Worm (Caenorhabditis elegans): ENCODE data around the gene mom-1.

Gene mom-1

ce11 chrX:6256430-6256829 is 36.5 kb upstream of the mom-1 start:
- TF ChIP-seq lin-39 (tag; optimal IDR thresholded peaks at IDR 0.05): no peak
- TF ChIP-seq zag-1 (tag; optimal IDR thresholded peaks at IDR 0.05): no peak
- peak; percentile 57 for TF ChIP-seq nhr-129 (tag; optimal IDR thresholded peaks at IDR 0.05)
- peak; percentile 80 for TF ChIP-seq sma-9 (GFP tag; optimal IDR thresholded peaks at IDR 0.05)
- TF ChIP-seq sma-9 (tag; optimal IDR thresholded peaks at IDR 0.05): no peak
- peak; percentile 32 for TF ChIP-seq F13H6.1 (tag; optimal IDR thresholded peaks at IDR 0.05)
- TF ChIP-seq elt-1 (tag; optimal IDR thresholded peaks at IDR 0.05): no peak
- TF ChIP-seq sma-3 (GFP tag; optimal IDR thresholded peaks at IDR 0.05): peak; percentile 28
- peak; percentile 25 for TF ChIP-seq crh-2 (tag; optimal IDR thresholded peaks at IDR 0.05)

DNA sequence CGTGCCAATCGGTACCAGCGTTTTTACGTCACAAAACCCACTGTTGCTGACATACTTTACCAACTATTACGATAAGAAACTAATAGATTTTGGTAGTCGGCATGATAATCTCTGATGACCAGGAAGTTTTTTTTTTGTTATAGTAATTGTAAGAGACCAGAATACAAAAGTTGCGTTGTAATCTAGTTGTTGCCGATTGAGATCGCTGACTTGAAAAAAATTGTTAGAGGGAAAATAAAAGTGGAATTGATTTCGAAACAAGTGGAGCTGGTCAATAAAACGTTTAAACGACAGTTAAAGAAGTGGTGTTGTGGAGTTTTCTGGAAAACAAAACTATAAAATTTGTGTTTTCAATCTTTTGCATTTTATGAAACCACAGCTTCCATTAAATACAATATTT is 35.9 kb upstream of the mom-1 start:
- TF ChIP-seq sma-9 (GFP tag; optimal IDR thresholded peaks at IDR 0.05) (peak; percentile 33), sma-9 (tag; optimal IDR thresholded peaks at IDR 0.05) (no peak), lin-39 (tag; optimal IDR thresholded peaks at IDR 0.05) (no peak)

ce11 chrX:6258409-6258808 is 34.5 kb upstream of the mom-1 start:
- TF ChIP-seq nhr-129 (tag; optimal IDR thresholded peaks at IDR 0.05) (peak; percentile 10), nhr-6 (tag; optimal IDR thresholded peaks at IDR 0.05) (no peak), nhr-25 (tag; optimal IDR thresholded peaks at IDR 0.05) (peak; percentile 57)

ce11 chrX:6259081-6259480 is 33.8 kb upstream of the mom-1 start:
- TF ChIP-seq sma-9 (GFP tag; optimal IDR thresholded peaks at IDR 0.05) (peak; percentile 18), sma-9 (tag; optimal IDR thresholded peaks at IDR 0.05) (no peak), nhr-129 (tag; optimal IDR thresholded peaks at IDR 0.05) (peak; percentile 10), dmd-4 (tag; optimal IDR thresholded peaks at IDR 0.05) (no peak), sem-4 (tag; optimal IDR thresholded peaks at IDR 0.05) (no peak), lsy-2 (tag; optimal IDR thresholded peaks at IDR 0.05) (peak in 1 of 2 experiments; percentile 26)

DNA sequence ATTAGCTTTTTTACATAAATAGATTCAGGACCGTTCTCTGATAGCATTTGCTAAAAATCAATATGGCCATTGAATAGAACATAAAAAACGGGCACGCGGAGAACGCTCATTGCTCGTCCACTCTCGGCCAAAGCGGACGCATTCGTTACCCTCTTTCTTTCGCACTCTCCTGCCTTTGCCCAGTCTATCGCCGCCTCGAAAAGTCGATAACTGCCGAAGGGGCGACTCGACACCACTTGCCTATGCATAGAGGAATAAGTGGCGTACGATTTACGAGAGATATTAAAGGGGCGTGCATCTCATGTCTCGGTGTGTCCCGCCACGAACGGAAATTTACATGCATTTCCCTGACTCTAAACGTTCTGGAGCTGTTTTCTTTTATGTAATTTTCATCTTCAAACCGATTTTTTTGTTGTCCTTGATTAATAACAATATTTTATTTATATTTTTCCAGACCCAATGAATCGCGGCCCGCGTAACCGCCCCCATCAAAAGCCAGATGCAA is 29.7 kb upstream of the mom-1 start, which contains the start of gene W05H9.4:
Gene W05H9.4, plus strand, starts transcription at position 455 of the 505 bp plus-strand sequence.
- TF ChIP-seq ceh-16 (tag; optimal IDR thresholded peaks at IDR 0.05) (peak; percentile 32), aly-2 (tag; optimal IDR thresholded peaks at IDR 0.05) (no peak), mab-5 (tag; optimal IDR thresholded peaks at IDR 0.05) (peak; percentile 23), skn-1 (tag; optimal IDR thresholded peaks at IDR 0.05) (no peak), sma-9 (GFP tag; optimal IDR thresholded peaks at IDR 0.05) (peak; percentile 34), sma-9 (tag; optimal IDR thresholded peaks at IDR 0.05) (no peak), unc-55 (GFP tag; optimal IDR thresholded peaks at IDR 0.05) (peak; percentile 64), lin-11 (tag; optimal IDR thresholded peaks at IDR 0.05) (no peak), ama-1 (optimal IDR thresholded peaks at IDR 0.05) (no peak), nhr-77 (tag; optimal IDR thresholded peaks at IDR 0.05) (no peak), crh-2 (tag; optimal IDR thresholded peaks at IDR 0.05) (peak; percentile 43), nhr-129 (tag; optimal IDR thresholded peaks at IDR 0.05) (peak; percentile 17), gmeb-1 (tag; optimal IDR thresholded peaks at IDR 0.05) (no peak), lsy-2 (tag; optimal IDR thresholded peaks at IDR 0.05) (peak in 1 of 2 experiments; percentile 55), C34F6.9 (tag; optimal IDR thresholded peaks at IDR 0.05) (peak; percentile 59), mdl-1 (tag; optimal IDR thresholded peaks at IDR 0.05) (peak in 1 of 2 experiments; percentile 10)

ce11 chrX:6266739-6267138 is 26.2 kb upstream of the mom-1 start, which contains the start of gene W05H9.2:
W05H9.2 (plus strand) TSS chrX:6267039.
- TF ChIP-seq mbf-1 (tag; optimal IDR thresholded peaks at IDR 0.05) (no peak), unc-62 (GFP tag; optimal IDR thresholded peaks at IDR 0.05) (no peak), mab-5 (tag; optimal IDR thresholded peaks at IDR 0.05) (no peak), nhr-77 (tag; optimal IDR thresholded peaks at IDR 0.05) (no peak), nhr-25 (tag; optimal IDR thresholded peaks at IDR 0.05) (no peak), ZK546.5 (tag; optimal IDR thresholded peaks at IDR 0.05) (no peak), nhr-23 (tag; optimal IDR thresholded peaks at IDR 0.05) (no peak), elt-3 (tag; optimal IDR thresholded peaks at IDR 0.05) (no peak), nhr-12 (tag; optimal IDR thresholded peaks at IDR 0.05) (no peak), nhr-11 (tag; optimal IDR thresholded peaks at IDR 0.05) (no peak), alr-1 (tag; optimal IDR thresholded peaks at IDR 0.05) (no peak), egl-27 (tag; optimal IDR thresholded peaks at IDR 0.05) (no peak), mdl-1 (tag; optimal IDR thresholded peaks at IDR 0.05) (no peak), Y55F3AM.14 (GFP tag; optimal IDR thresholded peaks at IDR 0.05) (no peak), gmeb-1 (tag; optimal IDR thresholded peaks at IDR 0.05) (no peak), F13H6.1 (tag; optimal IDR thresholded peaks at IDR 0.05) (no peak), C34F6.9 (tag; optimal IDR thresholded peaks at IDR 0.05) (no peak)
